Worm (Caenorhabditis elegans) whole organism, L2 larva: ENCODE results near the gene C17B7.5.

ENCODE experiments used
- Y55F3AM.14 ChIP-seq: fragments of 200-800 bp; sonication (Bioruptor generic); optimal IDR thresholded peaks from 2 replicates; lab custom pipeline; 2018; ENCODE audit warnings: mild to moderate bottlenecking, missing genetic modification characterization, missing compliant biosample characterization
- ama-1 ChIP-seq: fragments of 150-350 bp; optimal IDR thresholded peaks from 2 replicates; lab custom pipeline; 2018; ENCODE audit warnings: inconsistent platforms
- elt-3 ChIP-seq: sonication (generic microtip); optimal IDR thresholded peaks from 2 replicates; lab custom pipeline; 2017; ENCODE audit warnings: missing biosample characterization, missing genetic modification characterization
- nhr-11 ChIP-seq: fragments of 150-350 bp; optimal IDR thresholded peaks from 2 replicates; lab custom pipeline; 2014; ENCODE audit warnings: missing biosample characterization, missing genetic modification characterization
- nhr-237 ChIP-seq: fragments of 150-350 bp; optimal IDR thresholded peaks from 2 replicates; lab custom pipeline; 2014; ENCODE audit warnings: missing biosample characterization, missing genetic modification characterization

DNA sequence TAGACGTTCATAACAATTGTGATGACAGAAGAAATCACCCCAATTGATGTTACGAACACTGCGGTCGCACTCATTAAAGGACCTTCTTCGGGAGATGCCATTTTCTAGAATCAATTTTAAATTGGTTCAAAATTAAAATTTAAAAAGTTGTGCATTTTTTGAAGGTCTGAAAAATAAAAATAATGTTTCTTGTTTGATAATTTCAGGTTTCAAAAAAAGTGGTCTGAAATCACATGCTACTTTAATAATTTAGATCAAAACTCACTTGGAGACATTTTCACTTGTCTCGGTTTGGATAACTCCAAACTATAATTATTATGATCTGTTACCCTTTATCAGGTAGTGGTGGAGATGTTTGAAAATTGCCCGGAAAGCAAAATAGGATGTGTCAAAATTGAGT lies 43.5 kb downstream of the C17B7.5 start, which contains the start of gene srbc-2:
- TF ChIP-seq elt-3 (tag; lab: Kevin White, UChicago) (no peak), ama-1 (lab: Kevin White, UChicago) (no peak), nhr-237 (no peak), nhr-11 (tag; lab: Kevin White, UChicago) (no peak), Y55F3AM.14 (no peak)
